Worm (Caenorhabditis elegans): Measurements from ENCODE around the gene vps-60.

- TF ChIP-seq zip-11 (GFP tag; IDR thresholded peaks at IDR 0.05) (no peak), dpl-1 (GFP tag; optimal IDR thresholded peaks at IDR 0.05) (no peak), ces-1 (GFP tag; optimal IDR thresholded peaks at IDR 0.05) (no peak)
Observed at ce11 chrV:8602638-8603037, 3.3 kb downstream of the vps-60 start, which contains the start of gene F41E6.15.
